Worm (Caenorhabditis elegans) whole organism, L3 larva: ENCODE data around the gene unc-79.

ENCODE experiments used
- R02D3.7 ChIP-seq: fragments of 150-350 bp; optimal IDR thresholded peaks from 2 replicates; lab custom pipeline; 2014; ENCODE audit warnings: missing biosample characterization, missing genetic modification characterization
- ama-1 ChIP-seq: fragments of 150-350 bp; optimal IDR thresholded peaks from 2 replicates; lab custom pipeline; 2018
- daf-12 ChIP-seq: fragments of 150-350 bp; optimal IDR thresholded peaks from 2 replicates; lab custom pipeline; 2014; ENCODE audit warnings: missing biosample characterization, missing genetic modification reagents, missing genetic modification characterization
- elt-2 ChIP-seq: sonication (generic microtip); optimal IDR thresholded peaks from 2 replicates; lab custom pipeline; 2016; ENCODE audit warnings: missing genetic modification reagents, mild to moderate bottlenecking, missing genetic modification characterization, missing compliant biosample characterization
- fkh-10 ChIP-seq: sonication (generic microtip); optimal IDR thresholded peaks from 2 replicates; lab custom pipeline; 2017; ENCODE audit warnings: missing biosample characterization, missing genetic modification reagents, missing genetic modification characterization
- lin-15B ChIP-seq: fragments of 150-350 bp; optimal IDR thresholded peaks from 2 replicates; lab custom pipeline; 2014; ENCODE audit warnings: missing biosample characterization, missing genetic modification characterization
- lsy-12 ChIP-seq: sonication (generic microtip); optimal IDR thresholded peaks from 2 replicates; lab custom pipeline; 2016; ENCODE audit warnings: mild to moderate bottlenecking, missing genetic modification characterization, missing compliant biosample characterization
- mdl-1 ChIP-seq: fragments of 150-350 bp; optimal IDR thresholded peaks from 2 replicates; lab custom pipeline; 2014; ENCODE audit warnings: missing biosample characterization, missing genetic modification characterization
- nhr-28 ChIP-seq: fragments of 150-350 bp; optimal IDR thresholded peaks from 2 replicates; lab custom pipeline; 2014; ENCODE audit warnings: missing biosample characterization, missing genetic modification characterization
- nhr-76 ChIP-seq: fragments of 150-350 bp; sonication (generic microtip); optimal IDR thresholded peaks from 5 replicates; lab custom pipeline; 2014; ENCODE audit warnings: missing biosample characterization, missing genetic modification characterization
- tbx-2 ChIP-seq: sonication (generic microtip); optimal IDR thresholded peaks from 2 replicates; lab custom pipeline; 2016; ENCODE audit warnings: mild to moderate bottlenecking, missing genetic modification characterization, missing compliant biosample characterization
- unc-39 ChIP-seq: sonication (generic microtip); optimal IDR thresholded peaks from 4 replicates; lab custom pipeline; 2017; ENCODE audit warnings: missing biosample characterization, missing genetic modification characterization
- unc-62 ChIP-seq: fragments of 150-350 bp; sonication (generic microtip); optimal IDR thresholded peaks from 4 replicates; lab custom pipeline; 2014; ENCODE audit warnings: missing biosample characterization, missing genetic modification reagents, missing genetic modification characterization
- zag-1 ChIP-seq: fragments of 150-350 bp; optimal IDR thresholded peaks from 2 replicates; lab custom pipeline; 2014; ENCODE audit warnings: missing biosample characterization, missing genetic modification characterization

DNA sequence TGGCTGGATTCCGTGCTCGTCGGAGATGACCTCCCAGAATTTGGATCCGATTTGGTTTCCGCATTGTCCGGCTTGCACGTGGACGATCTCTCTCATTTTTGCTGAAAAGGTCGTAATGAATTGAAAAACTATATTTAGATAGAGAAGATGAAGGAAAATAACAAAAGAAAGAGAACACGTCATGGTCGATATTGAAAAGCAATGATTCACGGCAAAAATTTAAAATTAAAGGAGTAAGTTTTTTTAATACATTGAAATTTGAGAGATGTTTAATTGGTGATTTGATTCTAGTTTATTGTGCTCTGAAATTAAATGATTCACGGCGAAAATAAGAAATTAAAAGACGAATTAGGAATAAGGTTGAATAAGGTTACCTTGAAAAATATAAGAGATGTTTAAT is 48.9 kb upstream of the unc-79 start, which contains the start of gene tbb-2:
- TF ChIP-seq lin-15B (tag; lab: Kevin White, UChicago), result no peak
- TF ChIP-seq nhr-28 (tag; lab: Kevin White, UChicago), result no peak
- no peak for TF ChIP-seq R02D3.7 (tag; lab: Kevin White, UChicago)
- no peak for TF ChIP-seq daf-12 (tag; lab: Kevin White, UChicago)
- TF ChIP-seq lsy-12 (tag; lab: Kevin White, UChicago), result no peak
- TF ChIP-seq zag-1, result no peak
- no peak for TF ChIP-seq elt-2 (tag; lab: Kevin White, UChicago)
- no peak for TF ChIP-seq ama-1
- TF ChIP-seq tbx-2 (tag; lab: Kevin White, UChicago), result no peak
- no peak for TF ChIP-seq unc-62 (GFP tag; lab: Kevin White, UChicago)
- no peak for TF ChIP-seq mdl-1 (tag; lab: Kevin White, UChicago)
- TF ChIP-seq unc-39, result no peak
- no peak for TF ChIP-seq nhr-76 (tag; lab: Kevin White, UChicago)
- TF ChIP-seq fkh-10 (GFP tag; lab: Kevin White, UChicago), result no peak
